Fruit fly (Drosophila melanogaster): ENCODE measurements around the gene CG3176.

Gene CG3176

DNA sequence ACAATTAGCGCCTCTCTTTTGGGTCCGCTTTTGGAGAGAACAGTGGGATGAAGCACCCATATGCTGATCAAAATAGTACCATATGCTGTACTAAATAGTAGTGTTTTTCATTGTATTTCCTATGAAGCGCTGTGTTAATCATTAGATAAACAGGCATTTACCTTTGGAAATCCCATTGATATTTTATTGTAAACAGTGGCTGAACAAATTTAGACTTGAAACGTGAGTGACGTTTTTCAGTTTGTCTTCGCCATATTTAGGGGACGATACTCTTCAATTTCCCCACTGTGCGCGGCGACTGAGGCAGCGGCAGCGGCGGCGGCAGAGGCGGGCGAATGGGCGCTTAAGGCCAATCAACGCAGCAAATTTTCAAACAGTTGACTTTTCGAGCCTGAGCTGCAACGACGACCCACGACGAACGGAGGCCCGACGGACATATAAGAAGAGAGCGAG, 18.0 kb downstream of the CG3176 start (continued):
- TF ChIP-seq CG11723 (GFP tag; optimal IDR thresholded peaks at IDR 0.05): peak; percentile 77
- peak; percentile 44; the same call in 1 of the 2 replicates for TF ChIP-seq CG31224 (GFP tag; IDR thresholded peaks at IDR 0.05)
- TF ChIP-seq oc (tag; optimal IDR thresholded peaks at IDR 0.05): no peak
- TF ChIP-seq dan (GFP tag; IDR thresholded peaks at IDR 0.05): no peak
- peak; percentile 85 for TF ChIP-seq ATbp (GFP tag; optimal IDR thresholded peaks at IDR 0.05)
- peak; percentile 87 for TF ChIP-seq CG6765 (GFP tag; optimal IDR thresholded peaks at IDR 0.05)
- TF ChIP-seq CG9797 (GFP tag; optimal IDR thresholded peaks at IDR 0.05): no peak
- TF ChIP-seq Drgx (GFP tag; IDR thresholded peaks at IDR 0.05): peak; percentile 74; the same call in 1 of the 2 replicates
- TF ChIP-seq CG31365 (tag; optimal IDR thresholded peaks at IDR 0.05): peak; percentile 65
- no peak for TF ChIP-seq gfzf (GFP tag; optimal IDR thresholded peaks at IDR 0.05)
- TF ChIP-seq pros (GFP tag; optimal IDR thresholded peaks at IDR 0.05): no peak
- TF ChIP-seq CG9817 (tag; optimal IDR thresholded peaks at IDR 0.05): peak; percentile 80
- 0 out of 3 replicates have a peak, but pooled peaks have one; percentile 29 for TF ChIP-seq ci (GFP tag; IDR thresholded peaks at IDR 0.05)
- TF ChIP-seq CG15696 (tag; optimal IDR thresholded peaks at IDR 0.05): peak; percentile 70
- peak; percentile 18 for TF ChIP-seq emc (GFP tag; optimal IDR thresholded peaks at IDR 0.05)
- peak; percentile 39; the same call in 1 of the 3 replicates for TF ChIP-seq zen2 (GFP tag; IDR thresholded peaks at IDR 0.05; ENCODE audit: partially characterized antibody)
- TF ChIP-seq Dad (GFP tag; optimal IDR thresholded peaks at IDR 0.05): peak; percentile 66
- peak; percentile 68 for TF ChIP-seq Camta (GFP tag; optimal IDR thresholded peaks at IDR 0.05)
- TF ChIP-seq H15 (GFP tag; IDR thresholded peaks at IDR 0.05): peak; percentile 63; the same call in 1 of the 3 replicates
- TF ChIP-seq CG4820 (GFP tag; optimal IDR thresholded peaks at IDR 0.05): peak; percentile 69
- 0 out of 2 replicates have a peak, but pooled peaks have one; percentile 28 for TF ChIP-seq CG11696 (GFP tag; IDR thresholded peaks at IDR 0.05)
- peak; percentile 48 for TF ChIP-seq ara (GFP tag; IDR thresholded peaks at IDR 0.05)
- peak; percentile 28 for TF ChIP-seq Bdp1 (GFP tag; optimal IDR thresholded peaks at IDR 0.05)
- TF ChIP-seq dpn (GFP tag; optimal IDR thresholded peaks at IDR 0.05): peak; percentile 77
- TF ChIP-seq Dp (GFP tag; optimal IDR thresholded peaks at IDR 0.05): no peak
- no peak for TF ChIP-seq Sin3A (optimal IDR thresholded peaks at IDR 0.05)
- peak; percentile 54 for TF ChIP-seq p53 (GFP tag; optimal IDR thresholded peaks at IDR 0.05)
- peak; percentile 71 for TF ChIP-seq CG1603 (tag; optimal IDR thresholded peaks at IDR 0.05)
- TF ChIP-seq ewg (GFP tag; optimal IDR thresholded peaks at IDR 0.05): peak; percentile 67
- peak; percentile 84 for TF ChIP-seq NfI (GFP tag; optimal IDR thresholded peaks at IDR 0.05)
- TF ChIP-seq CG17361 (GFP tag; IDR thresholded peaks at IDR 0.05): peak; percentile 75
- peak; percentile 64 for TF ChIP-seq sqz (GFP tag; optimal IDR thresholded peaks at IDR 0.05)
- TF ChIP-seq CTCF (GFP tag; optimal IDR thresholded peaks at IDR 0.05): peak; percentile 32
- no peak for TF ChIP-seq TFAM (GFP tag; optimal IDR thresholded peaks at IDR 0.05)
- TF ChIP-seq ase (GFP tag; IDR thresholded peaks at IDR 0.05): peak; percentile 43; the same call in 1 of the 3 replicates
- peak; percentile 69; the same call in 1 of the 2 replicates for TF ChIP-seq slbo (GFP tag; IDR thresholded peaks at IDR 0.05)
- TF ChIP-seq CG1647 (GFP tag; optimal IDR thresholded peaks at IDR 0.05): peak; percentile 59
- TF ChIP-seq Optix (GFP tag; IDR thresholded peaks at IDR 0.05): 0 out of 3 replicates have a peak, but pooled peaks have one; percentile 41
- TF ChIP-seq CG11398 (GFP tag; optimal IDR thresholded peaks at IDR 0.05): peak; percentile 77
- peak; percentile 89 for TF ChIP-seq CG12299 (tag; optimal IDR thresholded peaks at IDR 0.05)
- TF ChIP-seq D (optimal IDR thresholded peaks at IDR 0.05): no peak
- peak; percentile 71 for TF ChIP-seq D (GFP tag; optimal IDR thresholded peaks at IDR 0.05)
- no peak for TF ChIP-seq unc-4 (GFP tag; IDR thresholded peaks at IDR 0.05; ENCODE audit: partially characterized antibody)
- TF ChIP-seq CG18599 (GFP tag; optimal IDR thresholded peaks at IDR 0.05): peak; percentile 95
- TF ChIP-seq Six4 (GFP tag; optimal IDR thresholded peaks at IDR 0.05): peak; percentile 75
- TF ChIP-seq slou (GFP tag; optimal IDR thresholded peaks at IDR 0.05): peak; percentile 33
- TF ChIP-seq CG2875 (GFP tag; optimal IDR thresholded peaks at IDR 0.05): peak; percentile 73
- TF ChIP-seq gro (GFP tag; optimal IDR thresholded peaks at IDR 0.05): peak; percentile 92
- peak; percentile 96 for TF ChIP-seq row (GFP tag; IDR thresholded peaks at IDR 0.05)
- peak in 1 of 2 experiments; percentile 11 for TF ChIP-seq Hr78 (GFP tag; optimal IDR thresholded peaks at IDR 0.05)
- TF ChIP-seq Fer1 (GFP tag; optimal IDR thresholded peaks at IDR 0.05): peak; percentile 95

All from whole organism, embryonic.